Worm (Caenorhabditis elegans): Measurements from ENCODE around the gene F38C2.7.

Gene F38C2.7

ce11 chrIV:16277902-16278301, 711 bp upstream of the F38C2.7 start, which contains the start of gene ccch-2:
Gene ccch-2, plus strand, starts transcription at chrIV:16278202.
- TF ChIP-seq sptf-1 (tag; optimal IDR thresholded peaks at IDR 0.05) (no peak), tbx-8 (GFP tag; optimal IDR thresholded peaks at IDR 0.05) (no peak), mep-1 (tag; optimal IDR thresholded peaks at IDR 0.05) (no peak), nhr-76 (tag; optimal IDR thresholded peaks at IDR 0.05) (no peak)

ce11 chrIV:16270955-16271354, 6.2 kb downstream of the F38C2.7 start, which contains the start of gene F38C2.4:
Gene F38C2.4, plus strand, starts transcription at chrIV:16271255.
- TF ChIP-seq drap-1 (GFP tag; optimal IDR thresholded peaks at IDR 0.05), result no peak

ce11 chrIV:16257330-16257729, 19.9 kb downstream of the F38C2.7 start, which contains the start of gene hlh-31:
Gene hlh-31, plus strand, starts transcription at chrIV:16257630.
- TF ChIP-seq zip-8 (tag; optimal IDR thresholded peaks at IDR 0.05), result peak; percentile 8
- TF ChIP-seq sem-2 (GFP tag; optimal IDR thresholded peaks at IDR 0.05), result no peak

- no peak for TF ChIP-seq unc-39 (tag; optimal IDR thresholded peaks at IDR 0.05)
- no peak for TF ChIP-seq mab-5 (tag; optimal IDR thresholded peaks at IDR 0.05)
- TF ChIP-seq lin-32 (GFP tag; optimal IDR thresholded peaks at IDR 0.05), result no peak
Observed at ce11 chrIV:16254464-16254863, 22.7 kb downstream of the F38C2.7 start, which contains the start of gene hlh-17. Gene hlh-17, plus strand, starts transcription at chrIV:16254764.

ce11 chrIV:16247131-16247530, 30.1 kb downstream of the F38C2.7 start, which contains the start of gene F38C2.1:
Gene F38C2.1, plus strand, starts transcription at chrIV:16247431.
- TF ChIP-seq nhr-28 (tag; optimal IDR thresholded peaks at IDR 0.05), result no peak
- no peak for TF ChIP-seq bed-3 (GFP tag; optimal IDR thresholded peaks at IDR 0.05)
- TF ChIP-seq zip-8 (tag; optimal IDR thresholded peaks at IDR 0.05), result no peak
- TF ChIP-seq ceh-43 (GFP tag; optimal IDR thresholded peaks at IDR 0.05), result no peak
- TF ChIP-seq mep-1 (tag; optimal IDR thresholded peaks at IDR 0.05), result no peak
- no peak for TF ChIP-seq ham-2 (GFP tag; optimal IDR thresholded peaks at IDR 0.05)
- no peak for TF ChIP-seq cnd-1 (tag; optimal IDR thresholded peaks at IDR 0.05)
- TF ChIP-seq elt-1 (tag; optimal IDR thresholded peaks at IDR 0.05; ENCODE audit: borderline replicate concordance, insufficient read depth), result no peak
- no peak for TF ChIP-seq unc-39 (tag; optimal IDR thresholded peaks at IDR 0.05)
- TF ChIP-seq unc-120 (tag; optimal IDR thresholded peaks at IDR 0.05; ENCODE audit: poor library complexity, severe bottlenecking), result no peak
- no peak for TF ChIP-seq blmp-1 (tag; optimal IDR thresholded peaks at IDR 0.05)
- no peak for TF ChIP-seq sptf-1 (tag; optimal IDR thresholded peaks at IDR 0.05)
- TF ChIP-seq ztf-11 (tag; optimal IDR thresholded peaks at IDR 0.05), result no peak
- no peak for TF ChIP-seq unc-62 (GFP tag; optimal IDR thresholded peaks at IDR 0.05)

- TF ChIP-seq ceh-39 (tag; optimal IDR thresholded peaks at IDR 0.05) (no peak), sem-2 (GFP tag; optimal IDR thresholded peaks at IDR 0.05) (no peak), lin-13 (tag; optimal IDR thresholded peaks at IDR 0.05) (no peak), pha-4 (tag; optimal IDR thresholded peaks at IDR 0.05) (no peak), unc-120 (tag; optimal IDR thresholded peaks at IDR 0.05; ENCODE audit: poor library complexity, severe bottlenecking) (no peak), elt-1 (tag; optimal IDR thresholded peaks at IDR 0.05; ENCODE audit: borderline replicate concordance, insufficient read depth) (no peak), nhr-28 (tag; optimal IDR thresholded peaks at IDR 0.05) (no peak), nhr-2 (tag; optimal IDR thresholded peaks at IDR 0.05) (no peak), M03D4.4 (tag; optimal IDR thresholded peaks at IDR 0.05) (no peak), lsy-2 (tag; optimal IDR thresholded peaks at IDR 0.05) (no peak), blmp-1 (tag; optimal IDR thresholded peaks at IDR 0.05) (no peak), mab-5 (tag; optimal IDR thresholded peaks at IDR 0.05) (no peak), nhr-12 (tag; optimal IDR thresholded peaks at IDR 0.05) (no peak), sptf-1 (tag; optimal IDR thresholded peaks at IDR 0.05) (no peak), ham-2 (GFP tag; optimal IDR thresholded peaks at IDR 0.05) (no peak), mls-2 (tag; optimal IDR thresholded peaks at IDR 0.05) (no peak), ceh-83 (GFP tag; optimal IDR thresholded peaks at IDR 0.05) (no peak)
Observed at ce11 chrIV:16238555-16238954, 38.6 kb downstream of the F38C2.7 start, which contains the start of gene srw-61. Gene srw-61, minus strand, starts transcription at chrIV:16238655.

Data from whole organism, mixed stage, embryonic.